Worm (Caenorhabditis elegans) whole organism, young adult: ENCODE measurements around the gene F52B11.5.

Experiments used
- C06A6.2 ChIP-seq: fragments of 200-800 bp; sonication (Bioruptor generic); conservative IDR thresholded peaks from 2 replicates; pipeline ENCODE4 v1.3.6; 2022; ENCODE audit warnings: missing genetic modification characterization, missing compliant biosample characterization
- C17E4.6 ChIP-seq: fragments of 200-800 bp; sonication (Bioruptor generic); IDR thresholded peaks from 2 replicates; pipeline ENCODE4 v1.3.6; 2022; ENCODE audit warnings: missing genetic modification reagents, missing genetic modification characterization, missing compliant biosample characterization
- F22D6.2 ChIP-seq: sonication (generic microtip); optimal IDR thresholded peaks from 2 replicates; lab custom pipeline; 2016; ENCODE audit warnings: mild to moderate bottlenecking, missing genetic modification characterization, missing compliant biosample characterization
- F49E8.2 ChIP-seq: sonication (generic microtip); optimal IDR thresholded peaks from 3 replicates; lab custom pipeline; 2017; ENCODE audit warnings: missing genetic modification characterization, mild to moderate bottlenecking, missing compliant biosample characterization, antibody characterized with exemption, moderate library complexity; ENCODE audit not compliant: insufficient read depth
- F55B11.4 ChIP-seq: sonication (generic microtip); optimal IDR thresholded peaks from 2 replicates; lab custom pipeline; 2016; ENCODE audit warnings: missing compliant biosample characterization, missing genetic modification characterization, borderline replicate concordance; ENCODE audit not compliant: insufficient read depth
- F57C9.4 ChIP-seq: sonication (generic microtip); optimal IDR thresholded peaks from 2 replicates; lab custom pipeline; 2017; ENCODE audit warnings: mild to moderate bottlenecking, missing genetic modification characterization, missing compliant biosample characterization
- Y79H2A.3 ChIP-seq: fragments of 200-800 bp; sonication (Bioruptor generic); conservative IDR thresholded peaks from 2 replicates; pipeline ENCODE4 v1.3.6; 2022; ENCODE audit warnings: missing genetic modification reagents, missing genetic modification characterization, missing compliant biosample characterization
- Y95B8A.8 ChIP-seq: fragments of 200-800 bp; sonication (Bioruptor generic); IDR thresholded peaks from 2 replicates; pipeline ENCODE4 v1.3.6; 2022; ENCODE audit warnings: missing genetic modification reagents, missing genetic modification characterization, missing compliant biosample characterization
- ZK185.1 ChIP-seq: sonication (generic microtip); optimal IDR thresholded peaks from 2 replicates; lab custom pipeline; 2016; ENCODE audit warnings: mild to moderate bottlenecking, missing genetic modification characterization, missing compliant biosample characterization; ENCODE audit not compliant: poor library complexity, severe bottlenecking
- akir-1 ChIP-seq: fragments of 200-800 bp; sonication (Bioruptor generic); optimal IDR thresholded peaks from 2 replicates; lab custom pipeline; 2018; ENCODE audit warnings: mild to moderate bottlenecking, missing genetic modification characterization, moderate library complexity, missing compliant biosample characterization
- atf-7 ChIP-seq: sonication (generic microtip); optimal IDR thresholded peaks from 2 replicates; lab custom pipeline; 2017; ENCODE audit warnings: mild to moderate bottlenecking, missing genetic modification characterization, missing compliant biosample characterization
- attf-5 ChIP-seq: fragments of 200-800 bp; sonication (Bioruptor generic); optimal IDR thresholded peaks from 2 replicates; lab custom pipeline; 2018; ENCODE audit warnings: mild to moderate bottlenecking, missing genetic modification characterization, missing compliant biosample characterization
- ceh-27 ChIP-seq: fragments of 200-800 bp; sonication (Bioruptor generic); optimal IDR thresholded peaks from 2 replicates; lab custom pipeline; 2018; ENCODE audit warnings: mild to moderate bottlenecking, missing genetic modification characterization, moderate library complexity, missing compliant biosample characterization
- ceh-58 ChIP-seq: fragments of 200-800 bp; sonication (Bioruptor generic); IDR thresholded peaks from 2 replicates; pipeline ENCODE4 v1.3.6; 2022; ENCODE audit warnings: missing genetic modification characterization, missing compliant biosample characterization
- ceh-79 ChIP-seq: sonication (generic microtip); optimal IDR thresholded peaks from 2 replicates; lab custom pipeline; 2017; ENCODE audit warnings: mild to moderate bottlenecking, missing genetic modification characterization, missing compliant biosample characterization
- chd-7 ChIP-seq: sonication (generic microtip); optimal IDR thresholded peaks from 2 replicates; lab custom pipeline; 2016; ENCODE audit warnings: mild to moderate bottlenecking, missing genetic modification characterization, moderate library complexity, missing compliant biosample characterization
- dox-1 ChIP-seq: fragments of 200-800 bp; sonication (Bioruptor generic); IDR thresholded peaks from 2 replicates; pipeline ENCODE4 v1.3.6; 2022; ENCODE audit warnings: missing genetic modification reagents, missing genetic modification characterization, missing compliant biosample characterization
- dpff-1 ChIP-seq: sonication (generic microtip); optimal IDR thresholded peaks from 2 replicates; lab custom pipeline; 2017; ENCODE audit warnings: mild to moderate bottlenecking, missing genetic modification characterization, missing compliant biosample characterization
- egl-44 ChIP-seq: fragments of 200-800 bp; sonication (Bioruptor generic); IDR thresholded peaks from 2 replicates; pipeline ENCODE4 v1.3.6; 2022; ENCODE audit warnings: missing genetic modification reagents, missing genetic modification characterization, missing compliant biosample characterization
- hrde-1 ChIP-seq: sonication (generic microtip); optimal IDR thresholded peaks from 2 replicates; lab custom pipeline; 2016; ENCODE audit warnings: missing genetic modification characterization, mild to moderate bottlenecking, missing compliant biosample characterization, moderate library complexity, missing genotype, missing genetic modification reagents, borderline replicate concordance
- let-526 ChIP-seq: fragments of 200-800 bp; sonication (Bioruptor generic); IDR thresholded peaks from 2 replicates; pipeline ENCODE4 v1.3.6; 2022; ENCODE audit warnings: missing genetic modification reagents, missing genetic modification characterization, missing compliant biosample characterization
- let-607 ChIP-seq, 2 experiments: fragments of 200-800 bp in 1 of 2; sonication (Bioruptor generic) in 1 of 2; sonication (generic microtip) in 1 of 2; optimal IDR thresholded peaks; 2 replicates each; lab custom pipeline; 2016 to 2018; ENCODE audit warnings: mild to moderate bottlenecking in 2 of 2, missing compliant biosample characterization in 2 of 2, missing genetic modification characterization in 2 of 2, moderate library complexity in 2 of 2, missing genotype in 1 of 2
- lin-40 ChIP-seq: sonication (generic microtip); optimal IDR thresholded peaks from 2 replicates; lab custom pipeline; 2016; ENCODE audit warnings: missing genetic modification characterization, mild to moderate bottlenecking, missing compliant biosample characterization, missing genotype, missing genetic modification reagents
- lin-54 ChIP-seq: fragments of 200-800 bp; sonication (Bioruptor generic); optimal IDR thresholded peaks from 2 replicates; lab custom pipeline; 2018; ENCODE audit warnings: mild to moderate bottlenecking, missing genetic modification characterization, missing compliant biosample characterization
- lsy-27 ChIP-seq: sonication (generic microtip); optimal IDR thresholded peaks from 2 replicates; lab custom pipeline; 2017; ENCODE audit warnings: missing genetic modification characterization, mild to moderate bottlenecking, missing compliant biosample characterization, antibody characterized with exemption, missing genotype, borderline replicate concordance; ENCODE audit not compliant: insufficient read depth
- madf-10 ChIP-seq: sonication (generic microtip); optimal IDR thresholded peaks from 2 replicates; lab custom pipeline; 2016; ENCODE audit warnings: mild to moderate bottlenecking, missing genetic modification characterization, missing compliant biosample characterization
- nhr-120 ChIP-seq: fragments of 200-800 bp; sonication (Bioruptor generic); IDR thresholded peaks from 2 replicates; pipeline ENCODE4 v1.3.6; 2022; ENCODE audit warnings: missing genetic modification characterization, missing compliant biosample characterization
- nhr-27 ChIP-seq: fragments of 200-800 bp; sonication (Bioruptor generic); optimal IDR thresholded peaks from 2 replicates; lab custom pipeline; 2018; ENCODE audit warnings: mild to moderate bottlenecking, missing genetic modification characterization, moderate library complexity, missing compliant biosample characterization
- nhr-90 ChIP-seq: sonication (generic microtip); optimal IDR thresholded peaks from 2 replicates; lab custom pipeline; 2016; ENCODE audit warnings: missing genotype, mild to moderate bottlenecking, missing genetic modification characterization, missing compliant biosample characterization
- pbrm-1 ChIP-seq: fragments of 200-800 bp; sonication (Bioruptor generic); IDR thresholded peaks from 2 replicates; pipeline ENCODE4 v1.3.6; 2022; ENCODE audit warnings: missing genetic modification reagents, missing genetic modification characterization, missing compliant biosample characterization
- pha-4 ChIP-seq: fragments of 150-350 bp; sonication (generic microtip); optimal IDR thresholded peaks from 2 replicates; lab custom pipeline; 2014; ENCODE audit warnings: missing biosample characterization, missing genetic modification reagents, missing genetic modification characterization
- repo-1 ChIP-seq: sonication (generic microtip); optimal IDR thresholded peaks from 2 replicates; lab custom pipeline; 2017; ENCODE audit warnings: mild to moderate bottlenecking, missing genetic modification characterization, missing compliant biosample characterization
- snpc-1.1 ChIP-seq: sonication (generic microtip); optimal IDR thresholded peaks from 2 replicates; lab custom pipeline; 2017; ENCODE audit warnings: missing genetic modification characterization, mild to moderate bottlenecking, missing compliant biosample characterization, antibody characterized with exemption, moderate library complexity, missing genotype, missing genetic modification reagents; ENCODE audit not compliant: insufficient read depth
- snpc-3.4 ChIP-seq: sonication (generic microtip); optimal IDR thresholded peaks from 2 replicates; lab custom pipeline; 2017; ENCODE audit warnings: missing genetic modification characterization, mild to moderate bottlenecking, missing compliant biosample characterization, antibody characterized with exemption, moderate library complexity, missing genotype, missing genetic modification reagents
- snpc-4 ChIP-seq, 5 experiments: fragments of 150-350 bp in 1 of 5; sonication (generic microtip) in 4 of 5; optimal IDR thresholded peaks; 2 replicates each; lab custom pipeline; 2014 to 2018; ENCODE audit warnings: missing genetic modification characterization in 5 of 5, missing biosample characterization in 3 of 5, antibody characterized with exemption in 2 of 5, mild to moderate bottlenecking in 2 of 5, missing compliant biosample characterization in 2 of 5, missing genotype in 2 of 5, moderate library complexity in 2 of 5, missing genetic modification reagents in 1 of 5
- somi-1 ChIP-seq: fragments of 200-800 bp; sonication (Bioruptor generic); optimal IDR thresholded peaks from 2 replicates; lab custom pipeline; 2018; ENCODE audit warnings: mild to moderate bottlenecking, missing genetic modification characterization, missing compliant biosample characterization
- tbp1 ChIP-seq: fragments of 200-800 bp; sonication (Bioruptor generic); optimal IDR thresholded peaks from 2 replicates; lab custom pipeline; 2018; ENCODE audit warnings: mild to moderate bottlenecking, missing genetic modification characterization, missing compliant biosample characterization
- zfh-2 ChIP-seq: fragments of 200-800 bp; sonication (Bioruptor generic); conservative IDR thresholded peaks from 2 replicates; pipeline ENCODE4 v1.3.6; 2022; ENCODE audit warnings: missing genetic modification reagents, missing genetic modification characterization, missing compliant biosample characterization
- zim-3 ChIP-seq: sonication (generic microtip); optimal IDR thresholded peaks from 2 replicates; lab custom pipeline; 2017; ENCODE audit warnings: mild to moderate bottlenecking, missing genetic modification characterization, moderate library complexity, missing compliant biosample characterization
- ztf-25 ChIP-seq: fragments of 200-800 bp; sonication (Bioruptor generic); IDR thresholded peaks from 2 replicates; pipeline ENCODE4 v1.3.6; 2022; ENCODE audit warnings: missing genetic modification reagents, missing genetic modification characterization, missing compliant biosample characterization
- ztf-28 ChIP-seq: fragments of 200-800 bp; sonication (Bioruptor generic); IDR thresholded peaks from 2 replicates; pipeline ENCODE4 v1.3.6; 2022; ENCODE audit warnings: missing genetic modification reagents, missing genetic modification characterization, missing compliant biosample characterization
- ztf-3 ChIP-seq: fragments of 200-800 bp; sonication (Bioruptor generic); optimal IDR thresholded peaks from 2 replicates; lab custom pipeline; 2018; ENCODE audit warnings: mild to moderate bottlenecking, missing genetic modification characterization, missing compliant biosample characterization

The F52B11.5 gene

DNA sequence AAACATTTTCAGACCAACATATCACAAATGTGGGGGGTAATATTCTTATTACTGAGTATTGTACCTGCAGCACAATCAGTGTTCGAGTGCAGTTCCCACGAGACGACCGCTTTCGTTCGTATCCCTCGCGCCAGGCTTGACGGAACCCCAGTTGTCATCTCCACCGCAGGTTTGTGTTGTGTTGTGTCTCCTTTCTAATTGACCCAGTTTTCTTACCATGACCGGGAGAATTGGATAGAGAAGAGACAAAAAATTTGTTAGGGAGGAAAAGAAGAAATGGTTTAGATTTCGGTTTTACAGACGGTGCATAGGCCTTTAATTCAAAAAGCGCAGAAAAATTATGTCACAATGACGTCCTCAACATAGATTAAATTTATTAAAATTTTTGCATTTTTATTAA lies 11.8 kb downstream of the F52B11.5 start, which contains the start of gene noah-2:
Gene noah-2 (plus strand): TSS at position 13 of the 400 bp plus-strand sequence.
- TF ChIP-seq C17E4.6 (GFP tag; lab: Robert Waterston, UW) (no peak), let-607 (tag; optimal IDR thresholded peaks at IDR 0.05; lab: Kevin White, UChicago) (no peak), pha-4 (tag; lab: Kevin White, UChicago) (no peak), madf-10 (tag; lab: Kevin White, UChicago) (no peak), ceh-79 (no peak), zfh-2 (GFP tag; lab: Robert Waterston, UW) (no peak), C06A6.2 (GFP tag; lab: Robert Waterston, UW) (no peak), ztf-25 (no peak), ztf-3 (no peak)

DNA sequence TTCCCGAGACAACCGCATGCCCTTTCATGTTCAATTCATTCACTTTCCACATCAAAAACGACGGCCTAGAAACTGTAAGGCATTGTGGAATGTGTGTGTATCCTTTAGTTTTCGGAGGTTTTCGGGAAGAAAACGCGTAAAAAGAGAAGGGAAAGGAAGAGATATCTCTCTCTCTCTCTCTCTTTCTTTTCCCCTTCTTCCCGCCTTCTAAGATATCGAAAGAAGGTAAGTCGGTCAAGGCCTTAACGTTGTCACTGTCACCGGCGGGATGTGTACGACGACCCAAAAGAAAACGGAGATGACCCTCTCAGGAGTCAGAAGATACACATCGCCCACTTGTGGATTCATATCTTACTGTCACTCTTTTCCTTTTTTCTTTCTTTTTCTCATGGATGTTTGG lies 13.3 kb downstream of the F52B11.5 start:
- TF ChIP-seq lin-54 (GFP tag; lab: Kevin White, UChicago) (no peak), snpc-3.4 (tag; lab: Kevin White, UChicago) (no peak), F55B11.4 (tag; lab: Kevin White, UChicago) (no peak), let-526 (GFP tag; lab: Robert Waterston, UW) (no peak), nhr-120 (GFP tag; lab: Robert Waterston, UW) (no peak), lin-40 (tag; lab: Kevin White, UChicago) (no peak), ztf-28 (GFP tag; lab: Robert Waterston, UW) (no peak), dox-1 (GFP tag; lab: Robert Waterston, UW) (no peak), attf-5 (GFP tag; lab: Kevin White, UChicago) (no peak), F57C9.4 (tag; lab: Kevin White, UChicago) (no peak), dpff-1 (no peak), atf-7 (tag; lab: Kevin White, UChicago) (no peak), lsy-27 (no peak)

DNA sequence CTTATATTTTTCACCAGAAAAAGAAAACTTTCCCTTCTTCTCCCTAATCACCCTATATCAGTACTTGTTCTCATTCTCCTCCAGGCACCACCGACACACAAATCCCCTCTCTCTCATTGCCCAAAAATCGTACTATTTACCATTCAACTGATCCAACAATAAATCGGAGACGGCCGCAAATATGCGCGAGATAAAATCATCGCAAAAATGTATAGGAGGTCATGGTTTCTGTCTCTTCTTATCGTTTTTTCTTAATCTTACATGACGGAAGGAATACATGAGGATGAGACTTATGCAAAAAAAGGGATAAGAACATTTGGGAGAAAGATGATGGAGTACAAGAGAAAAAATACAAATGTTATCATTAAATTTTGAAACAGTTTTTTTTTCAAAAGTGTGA lies 16.6 kb downstream of the F52B11.5 start:
- no peak for TF ChIP-seq snpc-4 (GFP tag; optimal IDR thresholded peaks at IDR 0.05; lab: Kevin White, UChicago)
- no peak for TF ChIP-seq snpc-4 (tag; optimal IDR thresholded peaks at IDR 0.05; lab: Kevin White, UChicago)
- no peak for TF ChIP-seq snpc-3.4 (tag; lab: Kevin White, UChicago)
- TF ChIP-seq akir-1 = no peak
- TF ChIP-seq Y95B8A.8 = no peak
- no peak for TF ChIP-seq egl-44
- no peak for TF ChIP-seq ZK185.1
- TF ChIP-seq repo-1 (tag; lab: Kevin White, UChicago) = no peak
- TF ChIP-seq F49E8.2 (tag; lab: Kevin White, UChicago) = no peak
- no peak for TF ChIP-seq chd-7 (tag; lab: Kevin White, UChicago)
- no peak for TF ChIP-seq nhr-90 (tag; lab: Kevin White, UChicago)
- TF ChIP-seq ztf-25 = no peak

DNA sequence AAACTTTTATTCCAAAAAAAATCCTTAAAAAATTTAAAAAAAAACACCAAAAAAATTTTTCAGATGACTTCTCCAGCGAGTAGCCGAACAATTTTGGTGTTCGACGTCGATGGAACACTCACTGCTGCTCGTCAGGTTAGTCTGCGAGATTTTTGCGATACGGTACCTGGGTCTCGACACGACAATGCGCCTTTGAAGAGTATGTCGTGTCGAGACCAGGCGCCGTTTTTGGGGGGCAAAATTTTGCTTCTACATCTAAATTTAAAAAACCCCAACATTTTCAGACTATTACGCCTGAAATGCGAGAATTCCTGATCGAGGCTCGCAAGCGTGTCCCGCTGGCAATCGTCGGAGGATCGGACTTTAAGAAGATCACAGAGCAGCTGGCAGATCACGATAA lies 19.5 kb downstream of the F52B11.5 start, which contains the start of gene F52B11.2:
Gene F52B11.2 (plus strand): TSS at position 64 of the 400 bp plus-strand sequence.
- TF ChIP-seq hrde-1 (tag; lab: Kevin White, UChicago) = peak; percentile 34
- 0 out of 2 replicates have a peak, but pooled peaks have one; percentile 16 for TF ChIP-seq pbrm-1
- no peak for TF ChIP-seq somi-1 (GFP tag; lab: Kevin White, UChicago)
- TF ChIP-seq ceh-58 (GFP tag; lab: Robert Waterston, UW) = 0 out of 2 replicates have a peak, but pooled peaks have one; percentile 37
- no peak for TF ChIP-seq snpc-1.1 (tag; lab: Kevin White, UChicago)
- no peak for TF ChIP-seq snpc-4 (GFP tag; optimal IDR thresholded peaks at IDR 0.05; lab: Kevin White, UChicago)
- TF ChIP-seq snpc-4 (tag; optimal IDR thresholded peaks at IDR 0.05; lab: Kevin White, UChicago) = peak in 2 of 4 experiments; percentile 7 to 63
- no peak for TF ChIP-seq tbp1 (GFP tag; lab: Kevin White, UChicago)
- TF ChIP-seq ztf-25 = 0 out of 2 replicates have a peak, but pooled peaks have one; percentile 72
- no peak for TF ChIP-seq ceh-27 (GFP tag; lab: Kevin White, UChicago)
- TF ChIP-seq dpff-1 = no peak
- TF ChIP-seq let-526 (GFP tag; lab: Robert Waterston, UW) = 0 out of 2 replicates have a peak, but pooled peaks have one; percentile 26
- no peak for TF ChIP-seq F22D6.2
- TF ChIP-seq nhr-27 (tag; lab: Kevin White, UChicago) = peak; percentile 32
- no peak for TF ChIP-seq ztf-3
- peak; percentile 81; the same call in 1 of the 2 replicates for TF ChIP-seq Y79H2A.3 (GFP tag; lab: Robert Waterston, UW)
- no peak for TF ChIP-seq zim-3 (tag; lab: Kevin White, UChicago)
